Fruit fly (Drosophila melanogaster): ENCODE results near the gene Atg4a.
A peak's percentile ranks its signal among the peaks of the same experiment; 100 is the strongest.

The Atg4a gene

DNA sequence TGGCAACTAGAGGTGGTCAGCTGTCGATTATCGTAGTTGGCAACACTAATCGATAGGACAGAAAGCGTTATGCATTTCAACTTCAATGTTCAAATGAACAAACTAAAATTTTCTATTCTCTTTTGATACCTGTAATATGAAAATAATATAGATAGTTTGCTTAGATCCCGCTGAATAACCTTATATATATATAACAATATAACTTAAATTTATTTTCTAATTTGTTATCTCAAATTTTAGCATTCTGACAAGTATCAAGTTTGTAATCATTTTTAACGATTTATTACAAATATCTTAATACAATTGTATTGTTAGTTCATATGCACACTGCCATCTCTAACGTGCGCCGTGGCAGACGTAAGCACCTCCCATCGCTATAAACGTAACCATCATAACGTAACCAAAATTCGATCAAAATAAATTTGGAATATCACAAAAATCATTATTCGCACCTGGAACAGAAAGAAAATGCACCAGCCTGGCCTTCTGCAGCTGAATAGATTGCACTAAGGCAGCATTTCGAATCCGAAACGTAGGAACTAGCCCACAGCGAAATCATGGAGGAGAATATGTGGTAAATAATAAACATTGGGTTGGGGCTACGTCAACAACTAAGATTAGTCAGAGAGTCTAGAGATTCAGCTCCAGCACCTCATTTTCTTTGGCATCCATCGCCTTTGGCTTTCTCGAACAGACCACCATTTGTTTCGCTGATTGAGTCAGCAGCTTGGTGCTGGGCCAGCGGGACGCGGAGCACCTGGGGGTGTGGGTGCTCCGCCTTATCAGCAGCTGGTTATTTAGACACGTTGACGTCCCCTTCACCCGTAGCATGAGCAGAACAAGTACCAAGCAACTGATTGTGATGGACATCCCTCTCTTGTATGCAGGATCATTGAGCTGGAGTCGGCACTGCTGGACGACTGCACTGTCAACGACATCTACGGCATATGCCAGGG, 48.5 kb downstream of the Atg4a start, which contains the start of the genes Pino and TBC1D23 (continued):
- TF ChIP-seq gem (tag; optimal IDR thresholded peaks at IDR 0.05) (peak; percentile 89), Sry-δ (GFP tag; optimal IDR thresholded peaks at IDR 0.05) (peak; percentile 84), Fer1 (GFP tag; optimal IDR thresholded peaks at IDR 0.05) (peak; percentile 30), p53 (GFP tag; optimal IDR thresholded peaks at IDR 0.05) (no peak), CG9932 (GFP tag; IDR thresholded peaks at IDR 0.05) (peak; percentile 87), vfl (GFP tag; optimal IDR thresholded peaks at IDR 0.05) (peak; percentile 76), nau (GFP tag; optimal IDR thresholded peaks at IDR 0.05) (no peak), BEAF-32 (GFP tag; optimal IDR thresholded peaks at IDR 0.05) (peak; percentile 82), CG10654 (GFP tag; optimal IDR thresholded peaks at IDR 0.05) (peak; percentile 68), CG3726 (GFP tag; IDR thresholded peaks at IDR 0.05) (no peak), ATbp (GFP tag; optimal IDR thresholded peaks at IDR 0.05) (no peak), ewg (GFP tag; optimal IDR thresholded peaks at IDR 0.05) (peak; percentile 32), CG18262 (tag; optimal IDR thresholded peaks at IDR 0.05) (peak; percentile 74), gsb-n (tag; optimal IDR thresholded peaks at IDR 0.05) (peak; percentile 44), sr (GFP tag; IDR thresholded peaks at IDR 0.05) (no peak), CG8281 (tag; optimal IDR thresholded peaks at IDR 0.05) (peak; percentile 38), CG4328 (GFP tag; optimal IDR thresholded peaks at IDR 0.05) (peak; percentile 37), maf-S (GFP tag; optimal IDR thresholded peaks at IDR 0.05) (no peak), CG31388 (GFP tag; optimal IDR thresholded peaks at IDR 0.05) (peak; percentile 25), ci (GFP tag; IDR thresholded peaks at IDR 0.05) (no peak), CG12071 (GFP tag; optimal IDR thresholded peaks at IDR 0.05) (no peak), CG12942 (GFP tag; optimal IDR thresholded peaks at IDR 0.05) (peak; percentile 72), toy (GFP tag; IDR thresholded peaks at IDR 0.05) (no peak), tap (tag; optimal IDR thresholded peaks at IDR 0.05) (peak; percentile 33), dan (GFP tag; IDR thresholded peaks at IDR 0.05) (no peak), Gug (GFP tag; IDR thresholded peaks at IDR 0.05) (peak; percentile 73; the same call in 3 of the 4 replicates), Usf (GFP tag; optimal IDR thresholded peaks at IDR 0.05) (peak; percentile 35), zen2 (GFP tag; IDR thresholded peaks at IDR 0.05; ENCODE audit: partially characterized antibody) (0 out of 3 replicates have a peak, but pooled peaks have one; percentile 42), CG11456 (GFP tag; IDR thresholded peaks at IDR 0.05) (peak; percentile 75; the same call in 2 of the 3 replicates), CG8388 (GFP tag; optimal IDR thresholded peaks at IDR 0.05) (peak; percentile 61), ash1 (GFP tag; optimal IDR thresholded peaks at IDR 0.05) (no peak), Drgx (GFP tag; IDR thresholded peaks at IDR 0.05) (0 out of 2 replicates have a peak, but pooled peaks have one; percentile 21), CG30020 (tag; optimal IDR thresholded peaks at IDR 0.05) (peak; percentile 72), Kr (GFP tag; optimal IDR thresholded peaks at IDR 0.05) (no peak), Mes4 (GFP tag; optimal IDR thresholded peaks at IDR 0.05) (no peak), CG15601 (tag; optimal IDR thresholded peaks at IDR 0.05) (peak; percentile 53), jing (GFP tag; optimal IDR thresholded peaks at IDR 0.05) (no peak), grau (tag; optimal IDR thresholded peaks at IDR 0.05) (peak; percentile 80), CG34376 (GFP tag; optimal IDR thresholded peaks at IDR 0.05) (no peak), CG13775 (GFP tag; optimal IDR thresholded peaks at IDR 0.05) (peak; percentile 75), Atf-2 (GFP tag; optimal IDR thresholded peaks at IDR 0.05) (no peak), CG6654 (GFP tag; optimal IDR thresholded peaks at IDR 0.05) (no peak), gro (GFP tag; optimal IDR thresholded peaks at IDR 0.05) (no peak), nerfin-2 (GFP tag; IDR thresholded peaks at IDR 0.05; ENCODE audit: partially characterized antibody) (peak; percentile 45; the same call in 1 of the 2 replicates), CG7372 (GFP tag; IDR thresholded peaks at IDR 0.05) (peak; percentile 61; the same call in 1 of the 2 replicates), Mrtf (GFP tag; IDR thresholded peaks at IDR 0.05) (peak; percentile 50; the same call in 2 of the 3 replicates), CG2120 (GFP tag; optimal IDR thresholded peaks at IDR 0.05) (peak; percentile 80), pho (GFP tag; optimal IDR thresholded peaks at IDR 0.05) (peak; percentile 63)

Measured in whole organism, embryonic.